Worm (Caenorhabditis elegans) whole organism, L4 larva: ENCODE measurements around the gene R07B7.10.

Source experiments
- ceh-20 ChIP-seq: fragments of 200-800 bp; sonication (Bioruptor generic); IDR thresholded peaks from 2 replicates; pipeline ENCODE4 v1.3.6; 2022; ENCODE audit warnings: missing genetic modification reagents, missing genetic modification characterization, missing compliant biosample characterization
- lin-13 ChIP-seq: fragments of 150-350 bp; optimal IDR thresholded peaks from 2 replicates; lab custom pipeline; 2014; ENCODE audit warnings: missing biosample characterization, missing genetic modification reagents, missing genetic modification characterization
- lsy-2 ChIP-seq, 2 experiments: fragments of 150-350 bp in 1 of 2; sonication (generic microtip) in 1 of 2; optimal IDR thresholded peaks; 2 replicates each; lab custom pipeline; 2014 to 2017; ENCODE audit warnings: missing biosample characterization in 2 of 2, missing genetic modification characterization in 2 of 2

DNA sequence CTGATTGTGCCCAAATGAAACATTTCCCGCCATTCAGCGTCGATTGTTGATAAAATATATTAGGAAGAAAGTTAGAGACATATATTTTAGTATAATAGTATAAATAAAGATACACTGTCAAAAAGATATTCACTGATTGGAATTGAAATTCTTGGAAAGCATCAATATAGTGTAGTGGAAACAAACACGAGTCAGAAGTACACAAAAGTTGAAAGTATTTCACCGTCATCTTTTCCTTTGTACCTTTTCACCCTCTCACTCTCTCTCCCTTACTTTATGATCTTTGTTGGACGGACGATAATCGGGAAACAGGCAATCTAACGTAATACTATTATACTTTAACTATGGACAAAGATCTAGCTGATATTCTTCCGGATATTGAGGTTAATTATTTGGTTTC is 11.0 kb downstream of the R07B7.10 start, which contains the start of gene nhr-208:
- TF ChIP-seq ceh-20 (GFP tag; lab: Robert Waterston, UW) (no peak), lsy-2 (tag; optimal IDR thresholded peaks at IDR 0.05; lab: Kevin White, UChicago) (no peak), lin-13 (GFP tag; lab: Kevin White, UChicago) (no peak)
